Fruit fly (Drosophila melanogaster) whole organism, wandering third instar larva: ENCODE data around the gene Naa80.
A peak's percentile ranks its signal among the peaks of the same experiment; 100 is the strongest.

ENCODE experiments used
- Abd-B ChIP-seq: fragments of >200 bp; optimal IDR thresholded peaks from 2 replicates; lab custom pipeline; 2017; ENCODE audit warnings: missing biosample characterization, missing genetic modification characterization
- CG32264 ChIP-seq: fragments of 200-800 bp; sonication (Bioruptor generic); optimal IDR thresholded peaks from 2 replicates; lab custom pipeline; 2016; ENCODE audit warnings: missing biosample characterization, missing genetic modification characterization
- CG9705 ChIP-seq: fragments of 200-800 bp; sonication (Bioruptor generic); optimal IDR thresholded peaks from 2 replicates; lab custom pipeline; 2018; ENCODE audit warnings: missing biosample characterization, mild to moderate bottlenecking, missing genetic modification characterization
- CrebA ChIP-seq: fragments of 200-800 bp; sonication (Bioruptor generic); optimal IDR thresholded peaks from 2 replicates; lab custom pipeline; 2016; ENCODE audit warnings: missing biosample characterization, mild to moderate bottlenecking, missing genetic modification characterization, borderline replicate concordance
- Dfd ChIP-seq: fragments of >200 bp; optimal IDR thresholded peaks from 2 replicates; lab custom pipeline; 2017; ENCODE audit warnings: missing biosample characterization, missing genetic modification characterization
- Dif ChIP-seq: fragments of 200-275, 200-300 bp; sonication (Bioruptor generic); optimal IDR thresholded peaks from 2 replicates; lab custom pipeline; 2018; ENCODE audit warnings: missing biosample characterization, missing genetic modification characterization; ENCODE audit not compliant: partially characterized antibody
- GATAd ChIP-seq: sonication (Bioruptor generic); optimal IDR thresholded peaks from 2 replicates; lab custom pipeline; 2016; ENCODE audit warnings: missing biosample characterization, missing genetic modification characterization
- HLH106 ChIP-seq: fragments of 200-800 bp; optimal IDR thresholded peaks from 3 replicates; lab custom pipeline; 2019; ENCODE audit warnings: missing biosample characterization, mild to moderate bottlenecking, missing genetic modification characterization, moderate library complexity
- Hnf4 ChIP-seq: fragments of 200-800 bp; sonication (Bioruptor generic); optimal IDR thresholded peaks from 2 replicates; lab custom pipeline; 2016; ENCODE audit warnings: missing biosample characterization, mild to moderate bottlenecking, missing genetic modification characterization
- Hr78 ChIP-seq: fragments of >200 bp; optimal IDR thresholded peaks from 2 replicates; lab custom pipeline; 2017; ENCODE audit warnings: missing biosample characterization, missing genetic modification characterization
- Hr83 ChIP-seq: fragments of 200-300 bp; sonication (Bioruptor generic); optimal IDR thresholded peaks from 2 replicates; lab custom pipeline; 2016; ENCODE audit warnings: missing biosample characterization, mild to moderate bottlenecking, missing genetic modification characterization, moderate library complexity; ENCODE audit not compliant: poor library complexity, severe bottlenecking
- Jra ChIP-seq: sonication (Bioruptor generic); optimal IDR thresholded peaks from 2 replicates; lab custom pipeline; 2016; ENCODE audit warnings: missing biosample characterization, missing genetic modification characterization
- Mio ChIP-seq: sonication (Bioruptor generic); optimal IDR thresholded peaks from 2 replicates; lab custom pipeline; 2016; ENCODE audit warnings: missing biosample characterization, missing genetic modification characterization
- Myc ChIP-seq: fragments of >200 bp; optimal IDR thresholded peaks from 2 replicates; lab custom pipeline; 2017
- N ChIP-seq: fragments of >200 bp; optimal IDR thresholded peaks from 2 replicates; lab custom pipeline; 2018; ENCODE audit warnings: missing biosample characterization, missing external identifiers, missing genetic modification characterization
- OdsH ChIP-seq: fragments of 200-800 bp; sonication (Bioruptor generic); optimal IDR thresholded peaks from 2 replicates; lab custom pipeline; 2016; ENCODE audit warnings: missing biosample characterization, mild to moderate bottlenecking, missing genetic modification characterization
- Rel ChIP-seq, 2 experiments: fragments of 200-800 bp; sonication (Bioruptor generic) in 1 of 2; optimal IDR thresholded peaks; 2 replicates in 1 of 2; 3 replicates in 1 of 2; lab custom pipeline; 2016 to 2019; ENCODE audit warnings: mild to moderate bottlenecking in 2 of 2, missing biosample characterization in 2 of 2, missing genetic modification characterization in 2 of 2, moderate library complexity in 1 of 2
- Sp1 ChIP-seq: fragments of 200-800 bp; sonication (Bioruptor generic); optimal IDR thresholded peaks from 3 replicates; lab custom pipeline; 2019; ENCODE audit warnings: missing biosample characterization, mild to moderate bottlenecking, missing genetic modification characterization, moderate library complexity
- Vsx2 ChIP-seq: fragments of 200-300, 225-300 bp; sonication (Bioruptor generic); optimal IDR thresholded peaks from 2 replicates; lab custom pipeline; 2018; ENCODE audit warnings: missing biosample characterization, missing genetic modification characterization; ENCODE audit not compliant: partially characterized antibody
- br ChIP-seq: fragments of 200-800 bp; sonication (Bioruptor generic); optimal IDR thresholded peaks from 2 replicates; lab custom pipeline; 2016; ENCODE audit warnings: missing biosample characterization, missing genetic modification characterization
- brk ChIP-seq: fragments of 200-800 bp; sonication (Bioruptor generic); optimal IDR thresholded peaks from 2 replicates; lab custom pipeline; 2016; ENCODE audit warnings: missing biosample characterization, mild to moderate bottlenecking, missing genetic modification characterization
- dl ChIP-seq, 2 experiments: fragments of 175-275, 200-275 bp in 1 of 2; fragments of 200-275 bp in 1 of 2; sonication (Bioruptor generic); optimal IDR thresholded peaks; lab custom pipeline; 2018; ENCODE audit warnings: mild to moderate bottlenecking in 2 of 2, missing biosample characterization in 2 of 2, missing genetic modification characterization in 2 of 2, moderate library complexity in 2 of 2; ENCODE audit not compliant: partially characterized antibody in 2 of 2, insufficient read depth in 1 of 2
- dmrt93B ChIP-seq: fragments of 200-800 bp; sonication (Bioruptor generic); optimal IDR thresholded peaks from 2 replicates; lab custom pipeline; 2018; ENCODE audit warnings: missing biosample characterization, mild to moderate bottlenecking, missing genetic modification characterization
- dsf ChIP-seq: sonication (Bioruptor generic); optimal IDR thresholded peaks from 2 replicates; lab custom pipeline; 2016; ENCODE audit warnings: missing biosample characterization, missing genetic modification characterization, borderline replicate concordance
- ey ChIP-seq: fragments of 200-800 bp; sonication (Bioruptor generic); optimal IDR thresholded peaks from 2 replicates; lab custom pipeline; 2016; ENCODE audit warnings: missing biosample characterization, missing genetic modification characterization
- foxo ChIP-seq, 2 experiments: fragments of 200-800 bp; sonication (Bioruptor generic); optimal IDR thresholded peaks; 2 replicates in 1 of 2; 3 replicates in 1 of 2; lab custom pipeline; 2016 to 2017; ENCODE audit warnings: missing biosample characterization in 2 of 2, missing genetic modification characterization in 2 of 2
- fru ChIP-seq: fragments of 200-800 bp; sonication (Bioruptor generic); optimal IDR thresholded peaks from 3 replicates; lab custom pipeline; 2016; ENCODE audit warnings: missing biosample characterization, mild to moderate bottlenecking, missing genetic modification characterization
- h ChIP-seq: fragments of 200-800 bp; sonication (Bioruptor generic); optimal IDR thresholded peaks from 3 replicates; lab custom pipeline; 2016; ENCODE audit warnings: missing biosample characterization, mild to moderate bottlenecking, missing genetic modification characterization
- jim ChIP-seq: fragments of 175-275, 200-325 bp; sonication (Bioruptor generic); optimal IDR thresholded peaks from 2 replicates; lab custom pipeline; 2016; ENCODE audit warnings: missing biosample characterization, mild to moderate bottlenecking, missing genetic modification characterization
- lola ChIP-seq: fragments of >200 bp; optimal IDR thresholded peaks from 2 replicates; lab custom pipeline; 2017; ENCODE audit warnings: missing biosample characterization, missing genetic modification characterization
- pan ChIP-seq: fragments of >200 bp; optimal IDR thresholded peaks from 2 replicates; lab custom pipeline; 2017
- psq ChIP-seq: fragments of 200-800 bp; sonication (Bioruptor generic); optimal IDR thresholded peaks from 3 replicates; lab custom pipeline; 2017; ENCODE audit warnings: missing biosample characterization, mild to moderate bottlenecking, missing genetic modification characterization, moderate library complexity
- rgr ChIP-seq: fragments of 200-800 bp; sonication (Bioruptor generic); optimal IDR thresholded peaks from 3 replicates; lab custom pipeline; 2016; ENCODE audit warnings: missing biosample characterization, mild to moderate bottlenecking, missing genetic modification characterization
- sage ChIP-seq: fragments of 200-800 bp; sonication (Bioruptor generic); optimal IDR thresholded peaks from 2 replicates; lab custom pipeline; 2016; ENCODE audit warnings: missing biosample characterization, mild to moderate bottlenecking, missing genetic modification characterization
- sv ChIP-seq: fragments of 200-800 bp; sonication (Bioruptor generic); optimal IDR thresholded peaks from 3 replicates; lab custom pipeline; 2016; ENCODE audit warnings: missing biosample characterization, missing genetic modification characterization
- tai ChIP-seq: sonication (Bioruptor generic); optimal IDR thresholded peaks from 2 replicates; lab custom pipeline; 2016; ENCODE audit warnings: missing biosample characterization, missing genetic modification characterization
- usp ChIP-seq: fragments of >200 bp; optimal IDR thresholded peaks from 2 replicates; lab custom pipeline; 2017; ENCODE audit warnings: missing biosample characterization, missing genetic modification characterization
- woc ChIP-seq: sonication (Bioruptor generic); optimal IDR thresholded peaks from 2 replicates; lab custom pipeline; 2016; ENCODE audit warnings: missing biosample characterization, mild to moderate bottlenecking, missing genetic modification characterization

The Naa80 gene

DNA sequence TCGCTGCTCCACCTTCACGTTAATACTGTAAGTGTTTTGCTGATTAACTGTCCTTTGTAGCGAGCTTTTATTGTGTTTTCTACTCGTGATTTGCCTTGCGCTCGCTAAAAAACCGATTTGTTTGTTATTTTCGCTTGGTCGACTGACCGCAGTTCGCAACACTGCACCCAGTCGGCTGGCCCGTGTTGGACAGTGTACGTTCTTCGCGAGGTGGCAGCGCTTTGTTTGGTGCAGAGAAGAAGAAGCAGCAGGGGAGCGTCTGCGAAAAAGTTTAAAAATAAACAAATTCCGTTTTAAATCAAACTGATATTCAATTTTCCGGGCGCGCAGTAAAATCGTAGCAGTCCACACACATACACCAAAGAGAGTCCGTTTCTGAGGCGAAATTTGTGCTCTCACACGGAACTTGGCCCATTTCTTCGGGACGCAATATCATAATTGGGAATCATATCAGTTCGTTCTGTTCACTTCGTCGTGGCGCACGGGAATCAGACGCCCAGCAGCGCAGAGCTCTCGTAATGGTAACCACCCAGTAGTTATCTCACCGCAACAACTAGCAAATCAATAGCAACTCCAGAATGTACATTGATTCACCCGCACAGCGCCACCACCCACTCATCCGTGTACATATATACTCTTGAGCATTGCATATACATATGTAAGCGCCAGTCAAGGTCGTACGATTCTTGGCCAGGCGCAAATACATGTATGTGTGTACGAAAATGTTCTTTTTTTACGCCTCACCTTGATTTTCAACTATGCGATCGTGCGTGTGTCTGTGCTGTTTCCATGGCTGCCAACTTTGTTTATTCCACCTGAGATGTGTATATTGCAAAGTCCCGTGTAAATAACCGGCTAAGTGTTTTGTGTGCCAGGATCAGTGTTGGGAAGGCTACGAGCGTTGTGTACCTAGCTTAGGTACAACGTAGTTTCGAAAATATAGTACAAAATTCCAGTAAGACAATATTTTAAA is at the start of gene Naa80:
Gene Naa80 (plus strand): TSS at position 215 of the 973 bp plus-strand sequence.
- peak; percentile 93 for TF ChIP-seq Hr83 (GFP tag; lab: Kevin White, UChicago)
- peak; percentile 80 for TF ChIP-seq Jra (GFP tag; lab: Kevin White, UChicago)
- no peak for TF ChIP-seq sage (GFP tag; lab: Kevin White, UChicago)
- TF ChIP-seq dl (GFP tag; optimal IDR thresholded peaks at IDR 0.05; lab: Kevin White, UChicago; ENCODE audit: insufficient read depth in 1 of 2, partially characterized antibody in 2 of 2): peak in 1 of 2 experiments; percentile 22
- no peak for TF ChIP-seq dmrt93B
- TF ChIP-seq Dif (GFP tag; lab: Kevin White, UChicago): peak; percentile 42
- TF ChIP-seq sv (GFP tag; lab: Kevin White, UChicago): peak; percentile 32
- TF ChIP-seq jim: peak; percentile 30
- peak; percentile 80 for TF ChIP-seq br (GFP tag; lab: Kevin White, UChicago)
- TF ChIP-seq fru (GFP tag; lab: Kevin White, UChicago): peak; percentile 70
- TF ChIP-seq Abd-B (GFP tag; lab: Kevin White, UChicago): no peak
- no peak for TF ChIP-seq GATAd (GFP tag; lab: Kevin White, UChicago)
- TF ChIP-seq usp (GFP tag; lab: Kevin White, UChicago): no peak
- TF ChIP-seq lola (GFP tag; lab: Kevin White, UChicago): no peak
- TF ChIP-seq psq (GFP tag; lab: Kevin White, UChicago): peak; percentile 50
- TF ChIP-seq Rel (GFP tag; optimal IDR thresholded peaks at IDR 0.05; lab: Kevin White, UChicago): no peak
- TF ChIP-seq Rel (tag; optimal IDR thresholded peaks at IDR 0.05; lab: Kevin White, UChicago): peak; percentile 77
- peak; percentile 22 for TF ChIP-seq CG32264 (GFP tag; lab: Kevin White, UChicago)
- peak; percentile 88 for TF ChIP-seq rgr
- TF ChIP-seq CrebA (GFP tag; lab: Kevin White, UChicago): no peak
- no peak for TF ChIP-seq Vsx2 (GFP tag; lab: Kevin White, UChicago)
- no peak for TF ChIP-seq tai (GFP tag; lab: Kevin White, UChicago)
- peak; percentile 88 for TF ChIP-seq Hnf4
- peak; percentile 84 for TF ChIP-seq h (GFP tag; lab: Kevin White, UChicago)
- TF ChIP-seq Dfd (GFP tag; lab: Kevin White, UChicago): no peak
- peak; percentile 62 for TF ChIP-seq CG9705 (GFP tag; lab: Kevin White, UChicago)
- TF ChIP-seq dsf (GFP tag; lab: Kevin White, UChicago): peak; percentile 48
- no peak for TF ChIP-seq N
- no peak for TF ChIP-seq pan (lab: Kevin White, UChicago)
- no peak for TF ChIP-seq Hr78 (GFP tag; lab: Kevin White, UChicago)
- TF ChIP-seq Myc: peak; percentile 3
- peak; percentile 54 for TF ChIP-seq HLH106 (tag; lab: Kevin White, UChicago)
- no peak for TF ChIP-seq brk (GFP tag; lab: Kevin White, UChicago)
- TF ChIP-seq OdsH (GFP tag; lab: Kevin White, UChicago): peak; percentile 71
- peak; percentile 70 for TF ChIP-seq ey (GFP tag; lab: Kevin White, UChicago)
- TF ChIP-seq Sp1 (GFP tag; lab: Kevin White, UChicago): peak; percentile 50
- peak; percentile 31 for TF ChIP-seq Mio (GFP tag; lab: Kevin White, UChicago)
- TF ChIP-seq foxo (GFP tag; optimal IDR thresholded peaks at IDR 0.05; lab: Kevin White, UChicago): peak in 1 of 2 experiments; percentile 84
- TF ChIP-seq woc (GFP tag; lab: Kevin White, UChicago): peak; percentile 60
